Fruit fly (Drosophila melanogaster): ENCODE measurements around the gene chm.
A peak's percentile ranks its signal among the peaks of the same experiment; 100 is the strongest.

The chm gene

dm6 chr2L:7423333-7423895 is 11.2 kb downstream of the chm start (continued):
- no peak for TF ChIP-seq nau (GFP tag; optimal IDR thresholded peaks at IDR 0.05)
- TF ChIP-seq CG1603 (tag; optimal IDR thresholded peaks at IDR 0.05): peak; percentile 34
- TF ChIP-seq gfzf (GFP tag; optimal IDR thresholded peaks at IDR 0.05): no peak
- TF ChIP-seq Dbx (GFP tag; IDR thresholded peaks at IDR 0.05): peak; percentile 74
- 0 out of 2 replicates have a peak, but pooled peaks have one; percentile 15 for TF ChIP-seq amos (GFP tag; IDR thresholded peaks at IDR 0.05; ENCODE audit: partially characterized antibody)
- TF ChIP-seq vnd (GFP tag; IDR thresholded peaks at IDR 0.05; ENCODE audit: partially characterized antibody): no peak
- peak; percentile 42 for TF ChIP-seq Usf (GFP tag; optimal IDR thresholded peaks at IDR 0.05)
- no peak for TF ChIP-seq bowl (GFP tag; IDR thresholded peaks at IDR 0.05)
- TF ChIP-seq CG11093 (GFP tag; IDR thresholded peaks at IDR 0.05): peak; percentile 17; the same call in 1 of the 3 replicates
- TF ChIP-seq MBD-R2 (GFP tag; IDR thresholded peaks at IDR 0.05): peak; percentile 38; the same call in 1 of the 2 replicates
- no peak for TF ChIP-seq CG8359 (GFP tag; optimal IDR thresholded peaks at IDR 0.05; ENCODE audit: borderline replicate concordance)
- no peak for TF ChIP-seq CG9609 (GFP tag; optimal IDR thresholded peaks at IDR 0.05)
- TF ChIP-seq Opbp (GFP tag; IDR thresholded peaks at IDR 0.05; ENCODE audit: partially characterized antibody): no peak
- TF ChIP-seq CG1024 (GFP tag; IDR thresholded peaks at IDR 0.05): 0 out of 2 replicates have a peak, but pooled peaks have one; percentile 30
- no peak for TF ChIP-seq sc (optimal IDR thresholded peaks at IDR 0.05)
- no peak for TF ChIP-seq sc (GFP tag; optimal IDR thresholded peaks at IDR 0.05)
- TF ChIP-seq ranshi (GFP tag; IDR thresholded peaks at IDR 0.05): peak; percentile 65
- no peak for TF ChIP-seq HmgD (GFP tag; optimal IDR thresholded peaks at IDR 0.05)
- TF ChIP-seq CG4404 (GFP tag; IDR thresholded peaks at IDR 0.05): peak; percentile 15; the same call in 1 of the 2 replicates
- TF ChIP-seq Taf1 (GFP tag; IDR thresholded peaks at IDR 0.05): peak; percentile 45; the same call in 1 of the 2 replicates
- TF ChIP-seq CG9727 (GFP tag; optimal IDR thresholded peaks at IDR 0.05): peak; percentile 37
- 0 out of 2 replicates have a peak, but pooled peaks have one; percentile 8 for TF ChIP-seq CG3847 (GFP tag; IDR thresholded peaks at IDR 0.05)
- TF ChIP-seq CG17186 (GFP tag; optimal IDR thresholded peaks at IDR 0.05): no peak
- TF ChIP-seq dan (GFP tag; IDR thresholded peaks at IDR 0.05): no peak
- TF ChIP-seq Dll (GFP tag; IDR thresholded peaks at IDR 0.05; ENCODE audit: partially characterized antibody): no peak
- no peak for TF ChIP-seq da (GFP tag; optimal IDR thresholded peaks at IDR 0.05)
- no peak for TF ChIP-seq C15 (GFP tag; IDR thresholded peaks at IDR 0.05)
- no peak for TF ChIP-seq Pdp1 (GFP tag; optimal IDR thresholded peaks at IDR 0.05)
- TF ChIP-seq NFAT (GFP tag; IDR thresholded peaks at IDR 0.05): peak; percentile 69
- TF ChIP-seq slbo (GFP tag; IDR thresholded peaks at IDR 0.05): peak; percentile 84
- TF ChIP-seq CG13424 (tag; optimal IDR thresholded peaks at IDR 0.05): peak; percentile 36
- no peak for TF ChIP-seq pita (GFP tag; optimal IDR thresholded peaks at IDR 0.05)
- TF ChIP-seq CrebB (tag; optimal IDR thresholded peaks at IDR 0.05): no peak
- TF ChIP-seq Camta (GFP tag; optimal IDR thresholded peaks at IDR 0.05): peak; percentile 17
- TF ChIP-seq CG6689 (GFP tag; IDR thresholded peaks at IDR 0.05): peak; percentile 18; the same call in 1 of the 2 replicates
- TF ChIP-seq eyg (GFP tag; optimal IDR thresholded peaks at IDR 0.05): peak; percentile 16
- TF ChIP-seq CG1647 (GFP tag; optimal IDR thresholded peaks at IDR 0.05): peak; percentile 4
- TF ChIP-seq CG9215 (GFP tag; IDR thresholded peaks at IDR 0.05): peak; percentile 52
- peak; percentile 46 for TF ChIP-seq CG18599 (GFP tag; optimal IDR thresholded peaks at IDR 0.05)
- peak; percentile 18 for TF ChIP-seq pzg (GFP tag; optimal IDR thresholded peaks at IDR 0.05)
- peak; percentile 82 for TF ChIP-seq CG32532 (GFP tag; IDR thresholded peaks at IDR 0.05)
- 0 out of 2 replicates have a peak, but pooled peaks have one; percentile 13 for TF ChIP-seq bbx (GFP tag; IDR thresholded peaks at IDR 0.05; ENCODE audit: partially characterized antibody)
- 0 out of 2 replicates have a peak, but pooled peaks have one; percentile 18 for TF ChIP-seq CG31224 (GFP tag; IDR thresholded peaks at IDR 0.05)
- TF ChIP-seq CG12769 (tag; optimal IDR thresholded peaks at IDR 0.05): peak; percentile 50
- peak; percentile 20; the same call in 1 of the 2 replicates for TF ChIP-seq CG10321 (GFP tag; IDR thresholded peaks at IDR 0.05)
- TF ChIP-seq jing (GFP tag; optimal IDR thresholded peaks at IDR 0.05): no peak
- no peak for TF ChIP-seq ato (GFP tag; IDR thresholded peaks at IDR 0.05; ENCODE audit: partially characterized antibody)
- peak; percentile 14 for TF ChIP-seq CG9797 (GFP tag; optimal IDR thresholded peaks at IDR 0.05)
- no peak for TF ChIP-seq CG8290 (GFP tag; optimal IDR thresholded peaks at IDR 0.05)
- peak in 1 of 2 experiments; percentile 62 for TF ChIP-seq CG8290 (tag; optimal IDR thresholded peaks at IDR 0.05)

Data from whole organism, embryonic.